Fruit fly (Drosophila melanogaster) whole organism, embryonic: ENCODE data around the gene Gyc89Da.

Source experiments
- Atf6 ChIP-seq: fragments of 200-800 bp; sonication (Bioruptor generic); IDR thresholded peaks from 2 replicates; pipeline ENCODE4 v1.3.6; 2022; ENCODE audit warnings: missing biosample characterization, missing genetic modification characterization
- Awh ChIP-seq: fragments of 200-800 bp; sonication (Bioruptor generic); IDR thresholded peaks from 2 replicates; pipeline ENCODE4, ENCODE4 v1.3.6; 2022; ENCODE audit warnings: missing biosample characterization, missing genetic modification characterization
- BEAF-32 ChIP-seq: fragments of 200-800 bp; sonication (Bioruptor generic); optimal IDR thresholded peaks from 3 replicates; lab custom pipeline; 2017; ENCODE audit warnings: missing biosample characterization, missing genetic modification characterization, mild to moderate bottlenecking, moderate library complexity, missing genetic modification reagents
- Blimp-1 ChIP-seq: fragments of 200-800 bp; sonication (Bioruptor generic); optimal IDR thresholded peaks from 3 replicates; lab custom pipeline; 2018; ENCODE audit warnings: missing biosample characterization, missing genetic modification characterization, mild to moderate bottlenecking, moderate library complexity, missing genetic modification reagents
- Bteb2 ChIP-seq: fragments of 200-800 bp; sonication (Bioruptor generic); optimal IDR thresholded peaks from 2 replicates; lab custom pipeline; 2016; ENCODE audit warnings: missing biosample characterization, missing genetic modification characterization
- CG10267 ChIP-seq: fragments of 200-800 bp; sonication (Bioruptor generic); optimal IDR thresholded peaks from 2 replicates; lab custom pipeline; 2018; ENCODE audit warnings: missing biosample characterization, mild to moderate bottlenecking, missing genetic modification characterization, moderate library complexity
- CG11504 ChIP-seq: fragments of 200-800 bp; sonication (Bioruptor generic); optimal IDR thresholded peaks from 3 replicates; lab custom pipeline; 2019; ENCODE audit warnings: missing biosample characterization, mild to moderate bottlenecking, missing genetic modification characterization, moderate library complexity
- CG13424 ChIP-seq: fragments of 200-800 bp; sonication (Bioruptor generic); optimal IDR thresholded peaks from 2 replicates; lab custom pipeline; 2019; ENCODE audit warnings: missing biosample characterization, mild to moderate bottlenecking, missing genetic modification characterization, moderate library complexity
- CG14667 ChIP-seq: fragments of 200-800 bp; sonication (Bioruptor generic); IDR thresholded peaks from 2 replicates; pipeline ENCODE4 v1.3.6; 2022; ENCODE audit warnings: missing biosample characterization, missing genetic modification characterization
- CG15011 ChIP-seq: fragments of 200-800 bp; sonication (Bioruptor generic); optimal IDR thresholded peaks from 3 replicates; lab custom pipeline; 2018; ENCODE audit warnings: missing biosample characterization, mild to moderate bottlenecking, missing genetic modification characterization
- CG17568 ChIP-seq: fragments of 200-800 bp; sonication (Bioruptor generic); optimal IDR thresholded peaks from 2 replicates; lab custom pipeline; 2018; ENCODE audit warnings: missing biosample characterization, mild to moderate bottlenecking, missing genetic modification characterization, moderate library complexity
- CG32532 ChIP-seq: fragments of 200-800 bp; sonication (Bioruptor generic); IDR thresholded peaks from 2 replicates; pipeline ENCODE4 v1.3.6; 2022; ENCODE audit warnings: missing biosample characterization, missing genetic modification characterization
- CG34422 ChIP-seq: fragments of 200-800 bp; sonication (Bioruptor generic); IDR thresholded peaks from 3 replicates; pipeline ENCODE4 v1.3.6; 2022; ENCODE audit warnings: missing biosample characterization, missing genetic modification characterization
- CG4360 ChIP-seq: fragments of 200-800 bp; sonication (Bioruptor generic); IDR thresholded peaks from 2 replicates; pipeline ENCODE4 v1.3.6; 2022; ENCODE audit warnings: missing biosample characterization, missing genetic modification characterization
- CG6765 ChIP-seq: fragments of 200-800 bp; sonication (Bioruptor generic); optimal IDR thresholded peaks from 3 replicates; lab custom pipeline; 2017; ENCODE audit warnings: missing biosample characterization, mild to moderate bottlenecking, missing genetic modification characterization
- CG7556 ChIP-seq: fragments of 200-800 bp; sonication (Bioruptor generic); optimal IDR thresholded peaks from 2 replicates; lab custom pipeline; 2017; ENCODE audit warnings: missing biosample characterization, mild to moderate bottlenecking, missing genetic modification characterization
- CG8478 ChIP-seq: fragments of >200 bp; optimal IDR thresholded peaks from 2 replicates; lab custom pipeline; 2018
- CG9727 ChIP-seq: fragments of 200-800 bp; sonication (Bioruptor generic); optimal IDR thresholded peaks from 3 replicates; lab custom pipeline; 2017; ENCODE audit warnings: missing biosample characterization, mild to moderate bottlenecking, missing genetic modification characterization
- D19B ChIP-seq: fragments of 200-800 bp; sonication (Bioruptor generic); optimal IDR thresholded peaks from 2 replicates; lab custom pipeline; 2017; ENCODE audit warnings: missing biosample characterization, mild to moderate bottlenecking, missing genetic modification characterization
- Ets97D ChIP-seq: fragments of 200-800 bp; sonication (Bioruptor generic); optimal IDR thresholded peaks from 3 replicates; lab custom pipeline; 2016; ENCODE audit warnings: missing biosample characterization, missing genetic modification characterization
- Fer2 ChIP-seq: fragments of 200-800 bp; sonication (Bioruptor generic); optimal IDR thresholded peaks from 2 replicates; lab custom pipeline; 2018; ENCODE audit warnings: missing biosample characterization, mild to moderate bottlenecking, missing genetic modification characterization, moderate library complexity
- HLHmδ ChIP-seq: fragments of 200-800 bp; sonication (Bioruptor generic); optimal IDR thresholded peaks from 2 replicates; lab custom pipeline; 2018; ENCODE audit warnings: missing biosample characterization, mild to moderate bottlenecking, missing genetic modification characterization, moderate library complexity
- Hand ChIP-seq: fragments of 200-800 bp; sonication (Bioruptor generic); optimal IDR thresholded peaks from 2 replicates; lab custom pipeline; 2017; ENCODE audit warnings: mild to moderate bottlenecking, missing biosample characterization, missing genetic modification reagents, missing genetic modification characterization
- HmgD ChIP-seq: fragments of 200-800 bp; sonication (Bioruptor generic); optimal IDR thresholded peaks from 3 replicates; lab custom pipeline; 2016; ENCODE audit warnings: missing biosample characterization, missing genetic modification characterization
- Hr39 ChIP-seq: fragments of >200 bp; optimal IDR thresholded peaks from 2 replicates; lab custom pipeline; 2017
- Kr ChIP-seq: fragments of 200-800 bp; sonication (Bioruptor generic); optimal IDR thresholded peaks from 2 replicates; lab custom pipeline; 2017; ENCODE audit warnings: missing biosample characterization, mild to moderate bottlenecking, missing genetic modification characterization
- Optix ChIP-seq: fragments of 200-800 bp; sonication (Bioruptor generic); IDR thresholded peaks from 3 replicates; pipeline ENCODE4 v1.3.6; 2022; ENCODE audit warnings: missing biosample characterization, missing genetic modification characterization
- Side ChIP-seq: fragments of 200-800 bp; sonication (Bioruptor generic); optimal IDR thresholded peaks from 2 replicates; lab custom pipeline; 2016; ENCODE audit warnings: missing biosample characterization, missing genetic modification characterization
- Sin3A ChIP-seq: fragments of >200 bp; optimal IDR thresholded peaks from 2 replicates; lab custom pipeline; 2018
- Taf1 ChIP-seq: fragments of 200-800 bp; sonication (Bioruptor generic); IDR thresholded peaks from 2 replicates; pipeline ENCODE4 v1.3.6; 2022; ENCODE audit warnings: missing biosample characterization, missing genetic modification characterization
- ab ChIP-seq: fragments of 200-800 bp; sonication (Bioruptor generic); optimal IDR thresholded peaks from 2 replicates; lab custom pipeline; 2016; ENCODE audit warnings: missing biosample characterization, missing genetic modification characterization
- ac ChIP-seq: fragments of 200-800 bp; sonication (Bioruptor generic); optimal IDR thresholded peaks from 3 replicates; lab custom pipeline; 2017; ENCODE audit warnings: missing biosample characterization, mild to moderate bottlenecking, missing genetic modification characterization
- chif ChIP-seq, 2 experiments: fragments of 200-800 bp; sonication (Bioruptor generic); optimal IDR thresholded peaks; 3 replicates each; lab custom pipeline; 2016; ENCODE audit warnings: missing biosample characterization in 2 of 2, missing genetic modification characterization in 2 of 2
- chinmo ChIP-seq: fragments of 200-800 bp; sonication (Bioruptor generic); IDR thresholded peaks from 4 replicates; pipeline ENCODE4 v1.3.6; 2022; ENCODE audit warnings: missing biosample characterization, missing genetic modification characterization; ENCODE audit not compliant: partially characterized antibody
- chn ChIP-seq: fragments of 200-800 bp; sonication (Bioruptor generic); optimal IDR thresholded peaks from 2 replicates; lab custom pipeline; 2016; ENCODE audit warnings: missing biosample characterization, missing genetic modification characterization
- corto ChIP-seq: fragments of 200-800 bp; sonication (Bioruptor generic); optimal IDR thresholded peaks from 2 replicates; lab custom pipeline; 2016; ENCODE audit warnings: missing biosample characterization, mild to moderate bottlenecking, missing genetic modification characterization, moderate library complexity
- cwo ChIP-seq: fragments of 200-800 bp; sonication (Bioruptor generic); optimal IDR thresholded peaks from 3 replicates; lab custom pipeline; 2017; ENCODE audit warnings: missing biosample characterization, missing genetic modification characterization, mild to moderate bottlenecking, moderate library complexity, missing genetic modification reagents
- ems ChIP-seq: fragments of 200-800 bp; sonication (Bioruptor generic); optimal IDR thresholded peaks from 3 replicates; lab custom pipeline; 2016; ENCODE audit warnings: missing biosample characterization, missing genetic modification characterization
- fru ChIP-seq: fragments of >200 bp; optimal IDR thresholded peaks from 2 replicates; lab custom pipeline; 2017
- grau ChIP-seq: fragments of 200-800 bp; optimal IDR thresholded peaks from 3 replicates; lab custom pipeline; 2019; ENCODE audit warnings: missing biosample characterization, mild to moderate bottlenecking, missing genetic modification characterization, moderate library complexity
- hkb ChIP-seq, 2 experiments: fragments of 200-800 bp in 1 of 2; fragments of >200 bp in 1 of 2; sonication (Bioruptor generic) in 1 of 2; IDR thresholded peaks in 1 of 2; optimal IDR thresholded peaks in 1 of 2; 2 replicates each; pipeline versions ENCODE4 v1.3.6 to Lab custom; 2017 to 2022; ENCODE audit warnings: missing biosample characterization in 1 of 2, missing genetic modification characterization in 1 of 2
- inv ChIP-seq: fragments of 200-800 bp; sonication (Bioruptor generic); IDR thresholded peaks from 2 replicates; pipeline ENCODE4 v1.3.6; 2022; ENCODE audit warnings: missing biosample characterization, missing genetic modification characterization; ENCODE audit not compliant: partially characterized antibody
- jigr1 ChIP-seq: fragments of 200-800 bp; sonication (Bioruptor generic); IDR thresholded peaks from 3 replicates; pipeline ENCODE4 v1.3.6; 2022; ENCODE audit warnings: missing biosample characterization, missing genetic modification characterization
- kah ChIP-seq: fragments of 200-800 bp; sonication (Bioruptor generic); optimal IDR thresholded peaks from 2 replicates; lab custom pipeline; 2018; ENCODE audit warnings: missing biosample characterization, mild to moderate bottlenecking, missing genetic modification characterization
- lmd ChIP-seq: fragments of 200-800 bp; sonication (Bioruptor generic); IDR thresholded peaks from 2 replicates; pipeline ENCODE4 v1.3.6; 2022; ENCODE audit warnings: missing biosample characterization, missing genetic modification characterization
- nerfin-1 ChIP-seq: fragments of 200-800 bp; sonication (Bioruptor generic); optimal IDR thresholded peaks from 3 replicates; lab custom pipeline; 2019; ENCODE audit warnings: missing biosample characterization, mild to moderate bottlenecking, missing genetic modification characterization, moderate library complexity
- sr ChIP-seq: fragments of 200-800 bp; sonication (Bioruptor generic); IDR thresholded peaks from 3 replicates; pipeline ENCODE4 v1.3.6; 2022; ENCODE audit warnings: missing biosample characterization, missing genetic modification characterization
- stwl ChIP-seq: fragments of 200-800 bp; sonication (Bioruptor generic); optimal IDR thresholded peaks from 3 replicates; lab custom pipeline; 2018; ENCODE audit warnings: missing biosample characterization, mild to moderate bottlenecking, missing genetic modification characterization, moderate library complexity
- tio ChIP-seq: fragments of 200-800 bp; sonication (Bioruptor generic); optimal IDR thresholded peaks from 2 replicates; lab custom pipeline; 2017; ENCODE audit warnings: missing biosample characterization, missing genetic modification characterization, inconsistent platforms
- tup ChIP-seq: fragments of 200-800 bp; sonication (Bioruptor generic); optimal IDR thresholded peaks from 2 replicates; lab custom pipeline; 2016; ENCODE audit warnings: missing biosample characterization, mild to moderate bottlenecking, missing genetic modification characterization, moderate library complexity
- twi ChIP-seq: fragments of 200-800 bp; optimal IDR thresholded peaks from 2 replicates; lab custom pipeline; 2019; ENCODE audit warnings: missing biosample characterization, mild to moderate bottlenecking, missing genetic modification characterization, moderate library complexity
- z ChIP-seq: fragments of 200-800 bp; sonication (Bioruptor generic); IDR thresholded peaks from 3 replicates; pipeline ENCODE4 v1.3.6; 2022; ENCODE audit warnings: missing biosample characterization, missing genetic modification characterization

The Gyc89Da gene

dm6 chr3R:16496209-16496608 lies 23.8 kb downstream of the Gyc89Da start (continued):
- TF ChIP-seq tup (GFP tag; lab: Kevin White, UChicago) (no peak), CG4360 (GFP tag; lab: Robert Waterston, UW) (no peak), CG14667 (GFP tag; lab: Robert Waterston, UW) (no peak), Sin3A (lab: Kevin White, UChicago) (no peak), tio (GFP tag; lab: Kevin White, UChicago) (no peak), jigr1 (no peak; the same call in 2 of the 3 replicates), CG11504 (tag; lab: Kevin White, UChicago) (peak; percentile 81), Side (GFP tag; lab: Kevin White, UChicago) (no peak), chn (GFP tag; lab: Kevin White, UChicago) (peak; percentile 25), Optix (GFP tag; lab: Robert Waterston, UW) (no peak), CG9727 (GFP tag; lab: Kevin White, UChicago) (no peak), CG15011 (GFP tag; lab: Kevin White, UChicago) (no peak), Fer2 (tag; lab: Kevin White, UChicago) (no peak), corto (GFP tag; lab: Kevin White, UChicago) (no peak), sr (peak; percentile 64; the same call in 2 of the 3 replicates), ac (no peak), Blimp-1 (GFP tag; lab: Kevin White, UChicago) (peak; percentile 58), CG10267 (tag; lab: Kevin White, UChicago) (peak; percentile 47), HmgD (GFP tag; lab: Kevin White, UChicago) (no peak), twi (tag; lab: Kevin White, UChicago) (no peak), cwo (GFP tag; lab: Kevin White, UChicago) (no peak), inv (GFP tag; lab: Robert Waterston, UW) (no peak), kah (GFP tag; lab: Kevin White, UChicago) (peak; percentile 33), stwl (tag; lab: Kevin White, UChicago) (no peak), CG17568 (GFP tag; lab: Kevin White, UChicago) (no peak), lmd (GFP tag; lab: Robert Waterston, UW) (no peak), CG8478 (lab: Kevin White, UChicago) (no peak), Awh (no peak), Bteb2 (GFP tag; lab: Kevin White, UChicago) (no peak), CG32532 (GFP tag; lab: Robert Waterston, UW) (no peak), Kr (GFP tag; lab: Kevin White, UChicago) (no peak), fru (lab: Kevin White, UChicago) (no peak), nerfin-1 (tag; lab: Kevin White, UChicago) (peak; percentile 65), Ets97D (no peak), CG34422 (GFP tag; lab: Robert Waterston, UW) (0 out of 3 replicates have a peak, but pooled peaks have one; percentile 47), BEAF-32 (no peak), z (GFP tag; lab: Robert Waterston, UW) (no peak), Hr39 (lab: Kevin White, UChicago) (no peak), Atf6 (no peak), Hand (GFP tag; lab: Kevin White, UChicago) (no peak), grau (peak; percentile 59), CG13424 (tag; lab: Kevin White, UChicago) (peak; percentile 72), chinmo (GFP tag; lab: Robert Waterston, UW) (no peak), ab (GFP tag; lab: Kevin White, UChicago) (no peak), D19B (GFP tag; lab: Kevin White, UChicago) (no peak), CG6765 (no peak), ems (GFP tag; lab: Kevin White, UChicago) (no peak), Taf1 (no peak), CG7556 (GFP tag; lab: Kevin White, UChicago) (peak; percentile 52), hkb (optimal IDR thresholded peaks at IDR 0.05; lab: Kevin White, UChicago) (no peak), hkb (GFP tag; IDR thresholded peaks at IDR 0.05; lab: Robert Waterston, UW) (no peak), HLHmδ (GFP tag; lab: Kevin White, UChicago) (no peak), chif (GFP tag; optimal IDR thresholded peaks at IDR 0.05; lab: Kevin White, UChicago) (peak; percentile 10 to 54)
